Fruit fly (Drosophila melanogaster) whole organism, prepupa: ENCODE measurements around the gene Nedd4.
A peak's percentile ranks its signal among the peaks of the same experiment; 100 is the strongest.

Source experiments
- Blimp-1 ChIP-seq: fragments of 200-800 bp; sonication (Bioruptor generic); optimal IDR thresholded peaks from 3 replicates; lab custom pipeline; 2017; ENCODE audit warnings: missing biosample characterization, missing genetic modification characterization, mild to moderate bottlenecking, moderate library complexity, missing genetic modification reagents
- CG10631 ChIP-seq: fragments of 200-800 bp; sonication (Bioruptor generic); optimal IDR thresholded peaks from 2 replicates; lab custom pipeline; 2016; ENCODE audit warnings: missing biosample characterization, missing genetic modification characterization
- CG11294 ChIP-seq: fragments of 200-800 bp; sonication (Bioruptor generic); IDR thresholded peaks from 2 replicates; pipeline ENCODE4 v1.3.6; 2022; ENCODE audit warnings: missing biosample characterization, missing genetic modification characterization
- CG11762 ChIP-seq: fragments of 200-800 bp; sonication (Bioruptor generic); optimal IDR thresholded peaks from 3 replicates; lab custom pipeline; 2016; ENCODE audit warnings: missing biosample characterization, missing genetic modification characterization; ENCODE audit not compliant: insufficient read depth
- CG11902 ChIP-seq: fragments of 200-800 bp; sonication (Bioruptor generic); optimal IDR thresholded peaks from 3 replicates; lab custom pipeline; 2016; ENCODE audit warnings: missing biosample characterization, missing genetic modification characterization
- CG15336 ChIP-seq: fragments of 200-800 bp; sonication (Bioruptor generic); IDR thresholded peaks from 2 replicates; pipeline ENCODE4 v1.3.6; 2022; ENCODE audit warnings: missing biosample characterization, missing genetic modification characterization
- CG1621 ChIP-seq: fragments of 200-800 bp; sonication (Bioruptor generic); optimal IDR thresholded peaks from 3 replicates; lab custom pipeline; 2018; ENCODE audit warnings: missing biosample characterization, mild to moderate bottlenecking, missing genetic modification characterization
- CG16779 ChIP-seq: fragments of 200-800 bp; sonication (Bioruptor generic); optimal IDR thresholded peaks from 3 replicates; lab custom pipeline; 2017; ENCODE audit warnings: missing biosample characterization, mild to moderate bottlenecking, missing genetic modification characterization
- CG3032 ChIP-seq: fragments of 200-800 bp; optimal IDR thresholded peaks from 2 replicates; lab custom pipeline; 2019; ENCODE audit warnings: missing biosample characterization, mild to moderate bottlenecking, missing genetic modification characterization, moderate library complexity
- CG31627 ChIP-seq: fragments of 200-800 bp; sonication (Bioruptor generic); optimal IDR thresholded peaks from 3 replicates; lab custom pipeline; 2016; ENCODE audit warnings: missing biosample characterization, missing genetic modification characterization
- CG32006 ChIP-seq: fragments of 200-800 bp; sonication (Bioruptor generic); optimal IDR thresholded peaks from 3 replicates; lab custom pipeline; 2017; ENCODE audit warnings: missing biosample characterization, mild to moderate bottlenecking, missing genetic modification characterization
- CG34406 ChIP-seq: fragments of 200-800 bp; sonication (Bioruptor generic); optimal IDR thresholded peaks from 3 replicates; lab custom pipeline; 2016; ENCODE audit warnings: missing biosample characterization, missing genetic modification characterization
- CG6163 ChIP-seq: fragments of 200-800 bp; sonication (Bioruptor generic); IDR thresholded peaks from 3 replicates; pipeline ENCODE4 v1.3.6; 2022; ENCODE audit warnings: missing biosample characterization, missing genetic modification characterization
- CG6276 ChIP-seq: fragments of 200-800 bp; sonication (Bioruptor generic); optimal IDR thresholded peaks from 2 replicates; lab custom pipeline; 2017; ENCODE audit warnings: missing biosample characterization, mild to moderate bottlenecking, missing genetic modification characterization
- CG6792 ChIP-seq: fragments of 200-800 bp; sonication (Bioruptor generic); optimal IDR thresholded peaks from 3 replicates; lab custom pipeline; 2016; ENCODE audit warnings: missing biosample characterization, missing genetic modification characterization
- CG6808 ChIP-seq: fragments of 200-800 bp; sonication (Bioruptor generic); optimal IDR thresholded peaks from 3 replicates; lab custom pipeline; 2017; ENCODE audit warnings: missing biosample characterization, missing genetic modification characterization, mild to moderate bottlenecking, moderate library complexity, missing genetic modification reagents
- CG7368 ChIP-seq: fragments of 200-800 bp; sonication (Bioruptor generic); optimal IDR thresholded peaks from 3 replicates; lab custom pipeline; 2016; ENCODE audit warnings: missing biosample characterization, missing genetic modification characterization
- CG8119 ChIP-seq: fragments of 200-800 bp; sonication (Bioruptor generic); IDR thresholded peaks from 3 replicates; pipeline ENCODE4 v1.3.6; 2022; ENCODE audit warnings: missing biosample characterization, missing genetic modification characterization
- CG8319 ChIP-seq: fragments of 200-800 bp; sonication (Bioruptor generic); optimal IDR thresholded peaks from 3 replicates; lab custom pipeline; 2016; ENCODE audit warnings: missing biosample characterization, missing genetic modification characterization
- CG8632 ChIP-seq: fragments of 200-800 bp; sonication (Bioruptor generic); optimal IDR thresholded peaks from 3 replicates; lab custom pipeline; 2016; ENCODE audit warnings: missing biosample characterization, missing genetic modification characterization
- Eip75B ChIP-seq: fragments of 200-800 bp; sonication (Bioruptor generic); optimal IDR thresholded peaks from 3 replicates; lab custom pipeline; 2016; ENCODE audit warnings: missing biosample characterization, missing genetic modification characterization
- Eip93F ChIP-seq: fragments of 200-800 bp; sonication (Bioruptor generic); optimal IDR thresholded peaks from 2 replicates; lab custom pipeline; 2016; ENCODE audit warnings: missing biosample characterization, mild to moderate bottlenecking, missing genetic modification characterization
- Ets21C ChIP-seq: fragments of 200-800 bp; sonication (Bioruptor generic); optimal IDR thresholded peaks from 3 replicates; lab custom pipeline; 2016; ENCODE audit warnings: missing biosample characterization, missing genetic modification characterization
- Gug ChIP-seq: fragments of 200-800 bp; sonication (Bioruptor generic); IDR thresholded peaks from 2 replicates; pipeline ENCODE4 v1.3.6; 2022; ENCODE audit warnings: missing biosample characterization, missing genetic modification characterization
- Hr38 ChIP-seq: sonication (Bioruptor generic); optimal IDR thresholded peaks from 2 replicates; lab custom pipeline; 2016; ENCODE audit warnings: missing biosample characterization, missing genetic modification characterization
- Hr39 ChIP-seq: fragments of 200-800 bp; sonication (Bioruptor generic); optimal IDR thresholded peaks from 2 replicates; lab custom pipeline; 2016; ENCODE audit warnings: missing biosample characterization, missing genetic modification characterization
- Met ChIP-seq: fragments of 200-800 bp; sonication (Bioruptor generic); optimal IDR thresholded peaks from 3 replicates; lab custom pipeline; 2016; ENCODE audit warnings: missing biosample characterization, missing genetic modification characterization
- OdsH ChIP-seq: fragments of 200-800 bp; sonication (Bioruptor generic); optimal IDR thresholded peaks from 3 replicates; lab custom pipeline; 2016; ENCODE audit warnings: missing biosample characterization, missing genetic modification characterization
- Sox102F ChIP-seq: fragments of 200-800 bp; sonication (Bioruptor generic); optimal IDR thresholded peaks from 2 replicates; lab custom pipeline; 2016; ENCODE audit warnings: missing biosample characterization, mild to moderate bottlenecking, missing genetic modification characterization
- achi ChIP-seq: fragments of 200-800 bp; sonication (Bioruptor generic); optimal IDR thresholded peaks from 3 replicates; lab custom pipeline; 2016; ENCODE audit warnings: missing biosample characterization, missing genetic modification characterization
- acj6 ChIP-seq: fragments of 200-800 bp; sonication (Bioruptor generic); optimal IDR thresholded peaks from 3 replicates; lab custom pipeline; 2016; ENCODE audit warnings: missing biosample characterization, missing genetic modification characterization
- cyc ChIP-seq: fragments of 200-800 bp; sonication (Bioruptor generic); optimal IDR thresholded peaks from 3 replicates; lab custom pipeline; 2016; ENCODE audit warnings: missing biosample characterization, missing genetic modification characterization
- dac ChIP-seq: fragments of 200-800 bp; sonication (Bioruptor generic); optimal IDR thresholded peaks from 2 replicates; lab custom pipeline; 2017; ENCODE audit warnings: missing biosample characterization, mild to moderate bottlenecking, missing genetic modification characterization
- dsx ChIP-seq: fragments of 200-800 bp; optimal IDR thresholded peaks from 3 replicates; lab custom pipeline; 2019; ENCODE audit warnings: missing biosample characterization, mild to moderate bottlenecking, missing genetic modification characterization, moderate library complexity; ENCODE audit not compliant: poor library complexity, severe bottlenecking
- esn ChIP-seq: fragments of 200-800 bp; sonication (Bioruptor generic); optimal IDR thresholded peaks from 2 replicates; lab custom pipeline; 2016; ENCODE audit warnings: missing biosample characterization, mild to moderate bottlenecking, missing genetic modification characterization, moderate library complexity
- fd59A ChIP-seq: fragments of 200-800 bp; sonication (Bioruptor generic); optimal IDR thresholded peaks from 2 replicates; lab custom pipeline; 2017; ENCODE audit warnings: missing biosample characterization, mild to moderate bottlenecking, missing genetic modification characterization, missing genetic modification reagents
- fkh ChIP-seq: fragments of 200-800 bp; sonication (Bioruptor generic); optimal IDR thresholded peaks from 3 replicates; lab custom pipeline; 2017; ENCODE audit warnings: missing biosample characterization, mild to moderate bottlenecking, missing genetic modification characterization, moderate library complexity
- lz ChIP-seq: fragments of 200-800 bp; sonication (Bioruptor generic); optimal IDR thresholded peaks from 3 replicates; lab custom pipeline; 2016; ENCODE audit warnings: missing biosample characterization, missing genetic modification characterization
- net ChIP-seq: fragments of 200-800 bp; sonication (Bioruptor generic); optimal IDR thresholded peaks from 3 replicates; lab custom pipeline; 2016; ENCODE audit warnings: missing biosample characterization, missing genetic modification characterization
- pdm3 ChIP-seq: fragments of 200-800 bp; sonication (Bioruptor generic); optimal IDR thresholded peaks from 3 replicates; lab custom pipeline; 2016; ENCODE audit warnings: missing biosample characterization, missing genetic modification characterization
- salr ChIP-seq, 2 experiments: fragments of 200-800 bp; sonication (Bioruptor generic); optimal IDR thresholded peaks; 3 replicates each; lab custom pipeline; 2016 to 2018; ENCODE audit warnings: missing biosample characterization in 2 of 2, missing genetic modification characterization in 2 of 2, mild to moderate bottlenecking in 1 of 2
- spab ChIP-seq: fragments of 200-800 bp; sonication (Bioruptor generic); optimal IDR thresholded peaks from 2 replicates; lab custom pipeline; 2017; ENCODE audit warnings: missing biosample characterization, mild to moderate bottlenecking, missing genetic modification characterization, missing genetic modification reagents
- ss ChIP-seq, 2 experiments: fragments of 200-800 bp; sonication (Bioruptor generic); optimal IDR thresholded peaks; 2 replicates in 1 of 2; 3 replicates in 1 of 2; lab custom pipeline; 2017 to 2018; ENCODE audit warnings: mild to moderate bottlenecking in 2 of 2, missing biosample characterization in 2 of 2, missing genetic modification characterization in 2 of 2, moderate library complexity in 1 of 2
- svp ChIP-seq: fragments of 200-800 bp; sonication (Bioruptor generic); peaks from one replicate; lab custom pipeline; 2016; ENCODE audit warnings: missing biosample characterization, missing genetic modification characterization
- topi ChIP-seq: fragments of 200-800 bp; sonication (Bioruptor generic); optimal IDR thresholded peaks from 3 replicates; lab custom pipeline; 2016; ENCODE audit warnings: missing biosample characterization, missing genetic modification characterization
- vri ChIP-seq: fragments of 200-800 bp; sonication (Bioruptor generic); optimal IDR thresholded peaks from 3 replicates; lab custom pipeline; 2016; ENCODE audit warnings: missing biosample characterization, mild to moderate bottlenecking, missing genetic modification characterization

Nedd4 gene

DNA sequence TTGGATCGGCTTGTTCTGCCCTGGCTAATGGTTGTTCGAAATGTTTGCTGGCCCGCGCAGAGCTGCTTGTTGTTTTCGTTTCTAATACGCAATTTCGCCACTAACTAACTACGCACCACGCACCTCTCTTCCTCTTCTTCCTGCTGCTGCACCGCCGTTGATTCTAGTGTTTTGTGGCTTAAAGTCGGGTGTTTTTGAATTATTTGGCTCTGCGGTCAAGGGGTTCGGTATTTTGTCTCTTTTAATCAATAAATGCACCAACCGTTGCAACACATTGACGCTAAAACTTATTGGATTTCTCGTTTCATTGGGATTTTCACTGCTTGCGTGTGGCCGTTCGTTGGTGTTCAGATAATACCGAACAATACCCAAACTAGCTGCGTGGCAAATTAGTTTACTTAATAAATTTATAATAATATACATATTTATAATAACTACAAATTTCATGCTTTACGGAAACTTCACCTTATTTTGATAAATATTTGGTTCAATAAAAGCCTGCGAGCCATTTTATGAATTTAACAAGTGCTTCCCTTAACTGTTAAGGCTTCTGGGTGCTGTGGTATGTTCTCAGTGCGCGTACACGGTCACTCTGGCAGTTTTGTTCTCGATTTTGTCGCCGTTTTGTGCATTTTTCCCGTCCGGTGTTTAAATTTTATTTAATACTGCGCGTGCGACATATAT, at the start of gene Nedd4, which contains the start of gene Edc3:
Gene Nedd4, plus strand, starts transcription at position 571 of the 684 bp plus-strand sequence.
Gene Edc3, minus strand, starts transcription at position 351 of the 684 bp plus-strand sequence.
- no peak for TF ChIP-seq CG16779 (tag; lab: Kevin White, UChicago)
- no peak for TF ChIP-seq ss (GFP tag; optimal IDR thresholded peaks at IDR 0.05; lab: Kevin White, UChicago)
- no peak for TF ChIP-seq spab (GFP tag; lab: Kevin White, UChicago)
- TF ChIP-seq svp (GFP tag; lab: Kevin White, UChicago): no peak
- no peak for TF ChIP-seq OdsH (GFP tag; lab: Kevin White, UChicago)
- no peak for TF ChIP-seq pdm3
- peak; percentile 40 for TF ChIP-seq CG3032 (tag; lab: Kevin White, UChicago)
- TF ChIP-seq cyc (GFP tag; lab: Kevin White, UChicago): no peak
- no peak for TF ChIP-seq CG15336 (GFP tag; lab: Robert Waterston, UW)
- no peak for TF ChIP-seq Eip93F
- TF ChIP-seq CG8319: no peak
- TF ChIP-seq fkh: peak; percentile 69
- TF ChIP-seq CG8632 (GFP tag; lab: Kevin White, UChicago): no peak
- no peak for TF ChIP-seq Met (GFP tag; lab: Kevin White, UChicago)
- TF ChIP-seq CG34406 (GFP tag; lab: Kevin White, UChicago): no peak
- no peak for TF ChIP-seq esn (GFP tag; lab: Kevin White, UChicago)
- no peak for TF ChIP-seq lz (GFP tag; lab: Kevin White, UChicago)
- TF ChIP-seq CG11294 (GFP tag; lab: Robert Waterston, UW): no peak
- peak; percentile 1 for TF ChIP-seq vri
- TF ChIP-seq Gug (GFP tag; lab: Robert Waterston, UW): no peak
- TF ChIP-seq CG8119 (GFP tag; lab: Robert Waterston, UW): no peak
- no peak for TF ChIP-seq CG32006 (GFP tag; lab: Kevin White, UChicago)
- no peak for TF ChIP-seq CG6276 (GFP tag; lab: Kevin White, UChicago)
- no peak for TF ChIP-seq CG6792
- no peak for TF ChIP-seq CG10631 (GFP tag; lab: Kevin White, UChicago)

dm6 chr3L:17485280-17485792, 44.5 kb upstream of the Nedd4 start:
- no peak for TF ChIP-seq dac (GFP tag; lab: Kevin White, UChicago)
- TF ChIP-seq CG31627 (GFP tag; lab: Kevin White, UChicago): peak; percentile 43
- TF ChIP-seq Eip75B (GFP tag; lab: Kevin White, UChicago): peak; percentile 54
- TF ChIP-seq net (GFP tag; lab: Kevin White, UChicago): peak; percentile 51
- no peak; the same call in none of the 2 replicates for TF ChIP-seq Gug (GFP tag; lab: Robert Waterston, UW)
- peak; percentile 63 for TF ChIP-seq CG6792
- TF ChIP-seq CG8119 (GFP tag; lab: Robert Waterston, UW): peak; percentile 57; the same call in 2 of the 3 replicates
- peak; percentile 45 to 63 for TF ChIP-seq salr (GFP tag; optimal IDR thresholded peaks at IDR 0.05; lab: Kevin White, UChicago)
- peak; percentile 49 for TF ChIP-seq dsx (GFP tag; lab: Kevin White, UChicago)
- no peak for TF ChIP-seq CG11902
- no peak for TF ChIP-seq CG8319
- TF ChIP-seq achi (GFP tag; lab: Kevin White, UChicago): peak; percentile 49
- peak; percentile 72 for TF ChIP-seq CG7368 (GFP tag; lab: Kevin White, UChicago)
- peak; percentile 64; the same call in 2 of the 3 replicates for TF ChIP-seq CG6163 (GFP tag; lab: Robert Waterston, UW)
- TF ChIP-seq ss (GFP tag; optimal IDR thresholded peaks at IDR 0.05; lab: Kevin White, UChicago): peak in 1 of 2 experiments; percentile 80
- TF ChIP-seq acj6: no peak
- peak; percentile 47 for TF ChIP-seq OdsH (GFP tag; lab: Kevin White, UChicago)
- peak; percentile 31 for TF ChIP-seq CG11762
- no peak for TF ChIP-seq spab (GFP tag; lab: Kevin White, UChicago)
- peak; percentile 53 for TF ChIP-seq topi (GFP tag; lab: Kevin White, UChicago)
- peak; percentile 96 for TF ChIP-seq fkh
- peak; percentile 34 for TF ChIP-seq Hr39 (GFP tag; lab: Kevin White, UChicago)
- TF ChIP-seq Ets21C (GFP tag; lab: Kevin White, UChicago): peak; percentile 2
- TF ChIP-seq CG34406 (GFP tag; lab: Kevin White, UChicago): peak; percentile 47
- TF ChIP-seq lz (GFP tag; lab: Kevin White, UChicago): peak; percentile 48
- peak; percentile 70 for TF ChIP-seq CG6808
- no peak for TF ChIP-seq Hr38 (GFP tag; lab: Kevin White, UChicago)
- no peak; the same call in none of the 2 replicates for TF ChIP-seq CG11294 (GFP tag; lab: Robert Waterston, UW)
- peak; percentile 62 for TF ChIP-seq CG1621 (tag; lab: Kevin White, UChicago)
- no peak for TF ChIP-seq fd59A (GFP tag; lab: Kevin White, UChicago)
- peak; percentile 54 for TF ChIP-seq pdm3
- peak; percentile 50 for TF ChIP-seq CG6276 (GFP tag; lab: Kevin White, UChicago)
- peak; percentile 3 for TF ChIP-seq CG3032 (tag; lab: Kevin White, UChicago)
- peak; percentile 57 for TF ChIP-seq Sox102F
- peak; percentile 44 for TF ChIP-seq Blimp-1
